Fruit fly (Drosophila melanogaster): ENCODE results near the gene pbl.

Gene pbl

DNA sequence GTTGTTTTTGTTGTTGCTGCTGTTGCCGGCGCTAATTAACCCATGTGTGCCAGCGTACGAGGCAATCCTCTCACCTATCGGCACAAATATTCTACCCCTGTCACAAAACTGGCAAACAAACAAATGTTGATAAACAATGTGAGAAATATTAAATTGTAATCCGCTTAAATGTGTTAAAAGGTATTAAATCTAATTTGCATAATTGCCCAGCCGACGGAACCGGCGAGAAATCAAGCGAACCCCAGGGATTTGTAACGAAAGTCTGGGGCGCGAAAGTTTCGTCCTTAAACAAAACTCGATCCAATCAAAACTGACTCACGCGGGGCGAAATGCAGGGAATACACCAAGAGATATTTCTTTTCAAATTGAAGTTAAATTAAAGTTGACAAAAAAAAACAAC, 45.0 kb upstream of the pbl start:
- no peak for TF ChIP-seq HLH106 (tag; optimal IDR thresholded peaks at IDR 0.05)
- no peak for TF ChIP-seq CG9705 (GFP tag; optimal IDR thresholded peaks at IDR 0.05)
- no peak for TF ChIP-seq Hnf4 (GFP tag; optimal IDR thresholded peaks at IDR 0.05)
- no peak for TF ChIP-seq tai (GFP tag; optimal IDR thresholded peaks at IDR 0.05)
- TF ChIP-seq Abd-B (GFP tag; optimal IDR thresholded peaks at IDR 0.05), result no peak
- no peak for TF ChIP-seq jim (GFP tag; optimal IDR thresholded peaks at IDR 0.05)
- no peak for TF ChIP-seq Dfd (GFP tag; optimal IDR thresholded peaks at IDR 0.05)
- no peak for TF ChIP-seq Mio (GFP tag; optimal IDR thresholded peaks at IDR 0.05)
- TF ChIP-seq Vsx2 (GFP tag; optimal IDR thresholded peaks at IDR 0.05; ENCODE audit: partially characterized antibody), result no peak

DNA sequence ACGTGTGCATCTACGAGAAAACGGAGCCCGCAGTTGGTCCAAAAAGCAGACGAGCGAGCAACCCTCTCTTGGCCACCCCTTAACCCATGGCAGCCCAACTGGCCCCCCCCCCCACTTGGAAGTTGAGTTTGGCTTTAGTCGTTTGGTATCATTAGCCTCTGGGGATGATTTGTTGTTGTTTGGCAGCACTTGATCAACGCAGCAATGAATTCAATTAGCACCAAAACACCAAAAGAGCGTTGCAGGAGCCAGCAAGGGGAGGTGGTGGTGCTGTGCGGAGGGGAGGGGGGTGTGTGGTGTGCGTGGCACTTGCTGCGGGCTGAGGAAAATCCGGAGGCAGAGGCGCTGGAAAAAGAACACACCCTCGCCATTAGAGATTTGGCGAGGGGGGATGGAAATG, 43.2 kb upstream of the pbl start:
- TF ChIP-seq tai (GFP tag; optimal IDR thresholded peaks at IDR 0.05) (no peak), Hnf4 (GFP tag; optimal IDR thresholded peaks at IDR 0.05) (no peak), lola (GFP tag; optimal IDR thresholded peaks at IDR 0.05) (no peak), usp (GFP tag; optimal IDR thresholded peaks at IDR 0.05) (no peak), Sp1 (GFP tag; optimal IDR thresholded peaks at IDR 0.05) (no peak)

DNA sequence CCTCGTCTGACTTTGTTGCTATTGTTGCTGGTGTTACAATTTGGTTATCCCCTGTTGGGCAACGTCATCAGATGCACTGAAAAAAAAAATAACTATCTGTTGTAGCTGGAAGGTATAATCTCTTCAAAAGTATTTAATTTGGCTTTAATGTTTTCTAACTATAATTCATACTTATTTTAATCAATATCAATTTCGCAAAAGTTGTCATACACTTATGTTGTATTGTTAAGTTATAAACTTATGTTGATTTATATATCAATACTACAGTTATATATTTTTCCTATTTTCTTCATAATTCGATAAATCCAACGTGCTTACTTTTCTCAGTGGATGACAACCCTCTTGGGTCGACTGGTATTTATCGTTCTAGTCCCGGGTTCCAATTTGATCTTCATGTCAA, 42.0 kb upstream of the pbl start:
- TF ChIP-seq foxo (GFP tag; optimal IDR thresholded peaks at IDR 0.05) (no peak), CrebA (GFP tag; optimal IDR thresholded peaks at IDR 0.05; ENCODE audit: borderline replicate concordance) (no peak), jim (GFP tag; optimal IDR thresholded peaks at IDR 0.05) (no peak), dmrt93B (GFP tag; optimal IDR thresholded peaks at IDR 0.05) (no peak), dl (GFP tag; optimal IDR thresholded peaks at IDR 0.05; ENCODE audit: insufficient read depth in 1 of 2, partially characterized antibody in 2 of 2) (no peak), OdsH (GFP tag; optimal IDR thresholded peaks at IDR 0.05) (no peak), CG32264 (GFP tag; optimal IDR thresholded peaks at IDR 0.05) (no peak), Vsx2 (GFP tag; optimal IDR thresholded peaks at IDR 0.05; ENCODE audit: partially characterized antibody) (no peak), Jra (GFP tag; optimal IDR thresholded peaks at IDR 0.05) (no peak), N (GFP tag; optimal IDR thresholded peaks at IDR 0.05) (no peak), fru (GFP tag; optimal IDR thresholded peaks at IDR 0.05) (no peak)

DNA sequence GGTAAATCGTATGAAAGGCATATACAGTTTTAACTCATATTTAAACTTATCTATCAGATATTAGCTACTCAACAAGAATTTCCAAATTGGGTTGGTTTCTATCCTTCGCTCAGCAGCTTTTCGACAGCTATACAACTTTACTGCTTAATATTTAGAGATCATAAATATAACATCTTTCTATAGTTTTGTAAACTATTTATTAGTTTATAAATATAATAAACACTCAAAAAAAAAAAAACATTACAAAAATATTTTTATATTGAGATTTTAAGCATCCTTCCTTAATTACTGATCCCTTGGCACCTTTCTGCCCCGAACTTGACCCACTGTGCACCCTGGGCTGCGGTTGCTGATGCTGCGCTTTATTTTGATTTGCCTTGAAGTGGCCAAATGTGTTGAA, 41.2 kb upstream of the pbl start:
- no peak for TF ChIP-seq GATAd (GFP tag; optimal IDR thresholded peaks at IDR 0.05)
- no peak for TF ChIP-seq sv (GFP tag; optimal IDR thresholded peaks at IDR 0.05)
- TF ChIP-seq Mio (GFP tag; optimal IDR thresholded peaks at IDR 0.05), result no peak
- no peak for TF ChIP-seq br (GFP tag; optimal IDR thresholded peaks at IDR 0.05)
- no peak for TF ChIP-seq fru (GFP tag; optimal IDR thresholded peaks at IDR 0.05)
- no peak for TF ChIP-seq Myc (optimal IDR thresholded peaks at IDR 0.05)
- no peak for TF ChIP-seq CG32264 (GFP tag; optimal IDR thresholded peaks at IDR 0.05)
- no peak for TF ChIP-seq Dif (GFP tag; optimal IDR thresholded peaks at IDR 0.05; ENCODE audit: partially characterized antibody)
- TF ChIP-seq CrebA (GFP tag; optimal IDR thresholded peaks at IDR 0.05; ENCODE audit: borderline replicate concordance), result no peak
- no peak for TF ChIP-seq Vsx2 (GFP tag; optimal IDR thresholded peaks at IDR 0.05; ENCODE audit: partially characterized antibody)
- no peak for TF ChIP-seq psq (GFP tag; optimal IDR thresholded peaks at IDR 0.05)
- TF ChIP-seq sage (GFP tag; optimal IDR thresholded peaks at IDR 0.05), result no peak
- TF ChIP-seq h (GFP tag; optimal IDR thresholded peaks at IDR 0.05), result no peak
- no peak for TF ChIP-seq Hr83 (GFP tag; optimal IDR thresholded peaks at IDR 0.05; ENCODE audit: poor library complexity, severe bottlenecking)
- no peak for TF ChIP-seq Abd-B (GFP tag; optimal IDR thresholded peaks at IDR 0.05)
- TF ChIP-seq Sp1 (GFP tag; optimal IDR thresholded peaks at IDR 0.05), result no peak
- TF ChIP-seq Rel (GFP tag; optimal IDR thresholded peaks at IDR 0.05), result no peak
- TF ChIP-seq Rel (tag; optimal IDR thresholded peaks at IDR 0.05), result no peak
- no peak for TF ChIP-seq foxo (GFP tag; optimal IDR thresholded peaks at IDR 0.05)
- no peak for TF ChIP-seq Hr78 (GFP tag; optimal IDR thresholded peaks at IDR 0.05)
- no peak for TF ChIP-seq jim (GFP tag; optimal IDR thresholded peaks at IDR 0.05)

DNA sequence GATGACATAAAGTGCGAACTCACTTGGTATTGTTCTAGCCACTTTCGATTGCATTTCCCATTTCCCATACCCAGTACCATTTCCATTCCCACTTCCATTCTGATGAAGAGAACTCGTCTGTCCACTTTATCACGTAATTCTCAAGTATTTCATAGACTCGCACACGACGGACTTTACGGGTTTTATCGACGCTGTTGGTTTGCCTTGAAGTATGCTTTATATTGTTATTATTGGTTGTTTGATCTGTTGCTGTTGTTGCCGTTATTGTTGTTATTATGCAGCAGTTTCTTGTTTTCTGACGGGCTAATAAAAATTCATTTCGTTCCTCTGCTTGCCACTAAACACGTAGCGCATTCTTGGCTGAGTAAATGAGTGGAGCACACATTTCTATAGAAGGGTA, 40.8 kb upstream of the pbl start:
- TF ChIP-seq usp (GFP tag; optimal IDR thresholded peaks at IDR 0.05) (no peak), Sp1 (GFP tag; optimal IDR thresholded peaks at IDR 0.05) (no peak), sage (GFP tag; optimal IDR thresholded peaks at IDR 0.05) (no peak), Hr83 (GFP tag; optimal IDR thresholded peaks at IDR 0.05; ENCODE audit: poor library complexity, severe bottlenecking) (no peak), jim (GFP tag; optimal IDR thresholded peaks at IDR 0.05) (no peak), Rel (GFP tag; optimal IDR thresholded peaks at IDR 0.05) (no peak), Rel (tag; optimal IDR thresholded peaks at IDR 0.05) (no peak), psq (GFP tag; optimal IDR thresholded peaks at IDR 0.05) (no peak), dsf (GFP tag; optimal IDR thresholded peaks at IDR 0.05; ENCODE audit: borderline replicate concordance) (no peak), CG9705 (GFP tag; optimal IDR thresholded peaks at IDR 0.05) (no peak), dmrt93B (GFP tag; optimal IDR thresholded peaks at IDR 0.05) (no peak), GATAd (GFP tag; optimal IDR thresholded peaks at IDR 0.05) (no peak), Mio (GFP tag; optimal IDR thresholded peaks at IDR 0.05) (no peak), h (GFP tag; optimal IDR thresholded peaks at IDR 0.05) (no peak), Dfd (GFP tag; optimal IDR thresholded peaks at IDR 0.05) (no peak), Vsx2 (GFP tag; optimal IDR thresholded peaks at IDR 0.05; ENCODE audit: partially characterized antibody) (no peak), rgr (GFP tag; optimal IDR thresholded peaks at IDR 0.05) (no peak)

All from whole organism, wandering third instar larva.